Worm (Caenorhabditis elegans): ENCODE results near the gene ergi-1.

- TF ChIP-seq zag-1 (tag; optimal IDR thresholded peaks at IDR 0.05), result no peak
- TF ChIP-seq unc-62 (GFP tag; optimal IDR thresholded peaks at IDR 0.05), result no peak
- TF ChIP-seq egl-27 (tag; optimal IDR thresholded peaks at IDR 0.05), result no peak
- peak; percentile 72 for TF ChIP-seq nfya-1 (tag; optimal IDR thresholded peaks at IDR 0.05; ENCODE audit: insufficient read depth)
- no peak for TF ChIP-seq R02D3.7 (tag; optimal IDR thresholded peaks at IDR 0.05)
- TF ChIP-seq unc-39 (tag; optimal IDR thresholded peaks at IDR 0.05), result no peak
- TF ChIP-seq lin-39 (tag; optimal IDR thresholded peaks at IDR 0.05), result peak; percentile 77
These were observed 36.4 kb upstream of the ergi-1 start for ce11 chrX:2071392-2072001.

All from whole organism, L3 larva.